Fruit fly (Drosophila melanogaster) whole organism, embryonic: ENCODE results near the gene CG7653.

Experiments
- CG2875 ChIP-seq: fragments of 200-800 bp; sonication (Bioruptor generic); optimal IDR thresholded peaks from 2 replicates; lab custom pipeline; 2017; ENCODE audit warnings: missing biosample characterization, mild to moderate bottlenecking, missing genetic modification characterization, missing genetic modification reagents
- Oaz ChIP-seq: fragments of 200-800 bp; sonication (Bioruptor generic); IDR thresholded peaks from 2 replicates; pipeline ENCODE4 v1.3.6; 2022; ENCODE audit warnings: missing biosample characterization, missing genetic modification characterization
- crc ChIP-seq: fragments of 200-800 bp; sonication (Bioruptor generic); optimal IDR thresholded peaks from 2 replicates; lab custom pipeline; 2016; ENCODE audit warnings: missing biosample characterization, missing genetic modification characterization
- scrt ChIP-seq: fragments of 200-800 bp; sonication (Bioruptor generic); optimal IDR thresholded peaks from 2 replicates; lab custom pipeline; 2018; ENCODE audit warnings: missing biosample characterization, mild to moderate bottlenecking, missing genetic modification characterization, moderate library complexity

DNA sequence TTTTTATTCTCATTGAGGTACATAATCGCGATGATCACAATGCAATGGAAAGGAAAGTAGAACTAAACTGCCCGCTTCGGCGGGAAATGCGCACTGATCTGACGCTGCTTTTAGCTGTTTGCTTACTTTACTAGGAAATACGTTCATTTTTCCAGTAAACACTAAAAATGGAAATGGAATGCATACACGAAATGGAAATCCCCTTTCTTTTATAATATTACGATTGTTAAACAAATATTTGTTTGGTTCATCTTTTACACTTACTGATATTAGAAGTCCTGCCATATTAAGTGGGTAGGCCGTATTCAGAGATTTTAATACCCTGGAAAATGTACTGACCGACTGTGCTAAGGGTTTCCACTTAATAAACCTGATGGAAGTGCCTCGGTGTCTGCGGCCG lies 20.5 kb upstream of the CG7653 start, which contains the start of gene CG31823:
- no peak for TF ChIP-seq scrt (GFP tag; lab: Kevin White, UChicago)
- no peak for TF ChIP-seq Oaz (GFP tag; lab: Robert Waterston, UW)
- TF ChIP-seq CG2875 (GFP tag; lab: Kevin White, UChicago): no peak
- no peak for TF ChIP-seq crc
